Worm (Caenorhabditis elegans) whole organism, young adult: ENCODE results near the gene hog-1.

Source experiments
- Y67H2A.10 ChIP-seq: fragments of 200-800 bp; sonication (Bioruptor generic); conservative IDR thresholded peaks from 2 replicates; pipeline ENCODE4 v1.3.6; 2022; ENCODE audit warnings: missing genetic modification reagents, missing genetic modification characterization, missing compliant biosample characterization
- ama-1 ChIP-seq, 3 experiments: fragments of 150-350 bp in 1 of 3; sonication (generic microtip) in 2 of 3; optimal IDR thresholded peaks; 2 replicates each; lab custom pipeline; 2014 to 2018; ENCODE audit warnings: missing biosample characterization in 2 of 3, missing genetic modification characterization in 2 of 3, missing genetic modification reagents in 2 of 3
- attf-5 ChIP-seq: fragments of 200-800 bp; sonication (Bioruptor generic); optimal IDR thresholded peaks from 2 replicates; lab custom pipeline; 2018; ENCODE audit warnings: mild to moderate bottlenecking, missing genetic modification characterization, missing compliant biosample characterization
- dpl-1 ChIP-seq: fragments of 150-350 bp; optimal IDR thresholded peaks from 2 replicates; lab custom pipeline; 2014; ENCODE audit warnings: missing biosample characterization, missing genetic modification reagents, missing genetic modification characterization
- ets-4 ChIP-seq: fragments of 200-800 bp; sonication (Bioruptor generic); optimal IDR thresholded peaks from 2 replicates; lab custom pipeline; 2018; ENCODE audit warnings: mild to moderate bottlenecking, missing genetic modification characterization, missing compliant biosample characterization
- him-1 ChIP-seq: sonication (generic microtip); optimal IDR thresholded peaks from 2 replicates; lab custom pipeline; 2016; ENCODE audit warnings: missing genotype, missing genetic modification reagents, missing genetic modification characterization, missing compliant biosample characterization
- hlh-12 ChIP-seq: sonication (generic microtip); optimal IDR thresholded peaks from 2 replicates; lab custom pipeline; 2016; ENCODE audit warnings: missing genetic modification characterization, missing compliant biosample characterization
- madf-3 ChIP-seq: fragments of 200-800 bp; sonication (Bioruptor generic); IDR thresholded peaks from 2 replicates; pipeline ENCODE4 v1.3.6; 2022; ENCODE audit warnings: missing genetic modification reagents, missing genetic modification characterization, missing compliant biosample characterization
- madf-8 ChIP-seq: fragments of 200-800 bp; sonication (Bioruptor generic); conservative IDR thresholded peaks from 2 replicates; pipeline ENCODE4 v1.3.6; 2022; ENCODE audit warnings: missing genetic modification reagents, missing genetic modification characterization, missing compliant biosample characterization
- nhr-80 ChIP-seq: sonication (generic microtip); optimal IDR thresholded peaks from 2 replicates; lab custom pipeline; 2016; ENCODE audit warnings: missing genetic modification characterization, missing compliant biosample characterization
- unc-62 ChIP-seq: fragments of 150-350 bp; optimal IDR thresholded peaks from 2 replicates; lab custom pipeline; 2014; ENCODE audit warnings: missing biosample characterization, missing genetic modification reagents, missing genetic modification characterization

- TF ChIP-seq ets-4 (GFP tag; lab: Kevin White, UChicago) (no peak), hlh-12 (tag; lab: Kevin White, UChicago) (no peak), Y67H2A.10 (no peak), ama-1 (optimal IDR thresholded peaks at IDR 0.05; lab: Kevin White, UChicago) (no peak), ama-1 (GFP tag; optimal IDR thresholded peaks at IDR 0.05; lab: Kevin White, UChicago) (no peak), attf-5 (GFP tag; lab: Kevin White, UChicago) (no peak), madf-3 (GFP tag; lab: Robert Waterston, UW) (no peak), unc-62 (GFP tag; lab: Kevin White, UChicago) (no peak), him-1 (no peak), dpl-1 (GFP tag; lab: Kevin White, UChicago) (no peak), nhr-80 (no peak), madf-8 (no peak)
These were observed 37.7 kb downstream of the hog-1 start for ce11 chrX:5816346-5816745.
